Fruit fly (Drosophila melanogaster) whole organism, wandering third instar larva: Measurements from ENCODE around the gene Alg10.

Experiments used
- Abd-B ChIP-seq: fragments of >200 bp; optimal IDR thresholded peaks from 2 replicates; lab custom pipeline; 2017; ENCODE audit warnings: missing biosample characterization, missing genetic modification characterization
- CG32264 ChIP-seq: fragments of 200-800 bp; sonication (Bioruptor generic); optimal IDR thresholded peaks from 2 replicates; lab custom pipeline; 2016; ENCODE audit warnings: missing biosample characterization, missing genetic modification characterization
- Dfd ChIP-seq: fragments of >200 bp; optimal IDR thresholded peaks from 2 replicates; lab custom pipeline; 2017; ENCODE audit warnings: missing biosample characterization, missing genetic modification characterization
- Dif ChIP-seq: fragments of 200-275, 200-300 bp; sonication (Bioruptor generic); optimal IDR thresholded peaks from 2 replicates; lab custom pipeline; 2018; ENCODE audit warnings: missing biosample characterization, missing genetic modification characterization; ENCODE audit not compliant: partially characterized antibody
- Hnf4 ChIP-seq: fragments of 200-800 bp; sonication (Bioruptor generic); optimal IDR thresholded peaks from 2 replicates; lab custom pipeline; 2016; ENCODE audit warnings: missing biosample characterization, mild to moderate bottlenecking, missing genetic modification characterization
- Hr78 ChIP-seq: fragments of >200 bp; optimal IDR thresholded peaks from 2 replicates; lab custom pipeline; 2017; ENCODE audit warnings: missing biosample characterization, missing genetic modification characterization
- Jra ChIP-seq: sonication (Bioruptor generic); optimal IDR thresholded peaks from 2 replicates; lab custom pipeline; 2016; ENCODE audit warnings: missing biosample characterization, missing genetic modification characterization
- Myc ChIP-seq: fragments of >200 bp; optimal IDR thresholded peaks from 2 replicates; lab custom pipeline; 2017
- OdsH ChIP-seq: fragments of 200-800 bp; sonication (Bioruptor generic); optimal IDR thresholded peaks from 2 replicates; lab custom pipeline; 2016; ENCODE audit warnings: missing biosample characterization, mild to moderate bottlenecking, missing genetic modification characterization
- Rel ChIP-seq, 2 experiments: fragments of 200-800 bp; sonication (Bioruptor generic) in 1 of 2; optimal IDR thresholded peaks; 2 replicates in 1 of 2; 3 replicates in 1 of 2; lab custom pipeline; 2016 to 2019; ENCODE audit warnings: mild to moderate bottlenecking in 2 of 2, missing biosample characterization in 2 of 2, missing genetic modification characterization in 2 of 2, moderate library complexity in 1 of 2
- Sp1 ChIP-seq: fragments of 200-800 bp; sonication (Bioruptor generic); optimal IDR thresholded peaks from 3 replicates; lab custom pipeline; 2019; ENCODE audit warnings: missing biosample characterization, mild to moderate bottlenecking, missing genetic modification characterization, moderate library complexity
- Vsx2 ChIP-seq: fragments of 200-300, 225-300 bp; sonication (Bioruptor generic); optimal IDR thresholded peaks from 2 replicates; lab custom pipeline; 2018; ENCODE audit warnings: missing biosample characterization, missing genetic modification characterization; ENCODE audit not compliant: partially characterized antibody
- br ChIP-seq: fragments of 200-800 bp; sonication (Bioruptor generic); optimal IDR thresholded peaks from 2 replicates; lab custom pipeline; 2016; ENCODE audit warnings: missing biosample characterization, missing genetic modification characterization
- brk ChIP-seq: fragments of 200-800 bp; sonication (Bioruptor generic); optimal IDR thresholded peaks from 2 replicates; lab custom pipeline; 2016; ENCODE audit warnings: missing biosample characterization, mild to moderate bottlenecking, missing genetic modification characterization
- dl ChIP-seq, 2 experiments: fragments of 175-275, 200-275 bp in 1 of 2; fragments of 200-275 bp in 1 of 2; sonication (Bioruptor generic); optimal IDR thresholded peaks; lab custom pipeline; 2018; ENCODE audit warnings: mild to moderate bottlenecking in 2 of 2, missing biosample characterization in 2 of 2, missing genetic modification characterization in 2 of 2, moderate library complexity in 2 of 2; ENCODE audit not compliant: partially characterized antibody in 2 of 2, insufficient read depth in 1 of 2
- dmrt93B ChIP-seq: fragments of 200-800 bp; sonication (Bioruptor generic); optimal IDR thresholded peaks from 2 replicates; lab custom pipeline; 2018; ENCODE audit warnings: missing biosample characterization, mild to moderate bottlenecking, missing genetic modification characterization
- dsf ChIP-seq: sonication (Bioruptor generic); optimal IDR thresholded peaks from 2 replicates; lab custom pipeline; 2016; ENCODE audit warnings: missing biosample characterization, missing genetic modification characterization, borderline replicate concordance
- ey ChIP-seq: fragments of 200-800 bp; sonication (Bioruptor generic); optimal IDR thresholded peaks from 2 replicates; lab custom pipeline; 2016; ENCODE audit warnings: missing biosample characterization, missing genetic modification characterization
- foxo ChIP-seq, 2 experiments: fragments of 200-800 bp; sonication (Bioruptor generic); optimal IDR thresholded peaks; 2 replicates in 1 of 2; 3 replicates in 1 of 2; lab custom pipeline; 2016 to 2017; ENCODE audit warnings: missing biosample characterization in 2 of 2, missing genetic modification characterization in 2 of 2
- fru ChIP-seq: fragments of 200-800 bp; sonication (Bioruptor generic); optimal IDR thresholded peaks from 3 replicates; lab custom pipeline; 2016; ENCODE audit warnings: missing biosample characterization, mild to moderate bottlenecking, missing genetic modification characterization
- lola ChIP-seq: fragments of >200 bp; optimal IDR thresholded peaks from 2 replicates; lab custom pipeline; 2017; ENCODE audit warnings: missing biosample characterization, missing genetic modification characterization
- pan ChIP-seq: fragments of >200 bp; optimal IDR thresholded peaks from 2 replicates; lab custom pipeline; 2017
- psq ChIP-seq: fragments of 200-800 bp; sonication (Bioruptor generic); optimal IDR thresholded peaks from 3 replicates; lab custom pipeline; 2017; ENCODE audit warnings: missing biosample characterization, mild to moderate bottlenecking, missing genetic modification characterization, moderate library complexity
- rgr ChIP-seq: fragments of 200-800 bp; sonication (Bioruptor generic); optimal IDR thresholded peaks from 3 replicates; lab custom pipeline; 2016; ENCODE audit warnings: missing biosample characterization, mild to moderate bottlenecking, missing genetic modification characterization
- sage ChIP-seq: fragments of 200-800 bp; sonication (Bioruptor generic); optimal IDR thresholded peaks from 2 replicates; lab custom pipeline; 2016; ENCODE audit warnings: missing biosample characterization, mild to moderate bottlenecking, missing genetic modification characterization
- usp ChIP-seq: fragments of >200 bp; optimal IDR thresholded peaks from 2 replicates; lab custom pipeline; 2017; ENCODE audit warnings: missing biosample characterization, missing genetic modification characterization
- woc ChIP-seq: sonication (Bioruptor generic); optimal IDR thresholded peaks from 2 replicates; lab custom pipeline; 2016; ENCODE audit warnings: missing biosample characterization, mild to moderate bottlenecking, missing genetic modification characterization

Gene Alg10

dm6 chr3L:11182994-11183393, 18.2 kb downstream of the Alg10 start:
- TF ChIP-seq rgr (GFP tag; lab: Kevin White, UChicago) (no peak), dl (GFP tag; optimal IDR thresholded peaks at IDR 0.05; lab: Kevin White, UChicago; ENCODE audit: insufficient read depth in 1 of 2, partially characterized antibody in 2 of 2) (no peak), Myc (no peak), brk (no peak), foxo (GFP tag; optimal IDR thresholded peaks at IDR 0.05; lab: Kevin White, UChicago) (no peak), Dif (GFP tag; lab: Kevin White, UChicago) (no peak), dmrt93B (GFP tag; lab: Kevin White, UChicago) (no peak), Vsx2 (no peak), Hnf4 (GFP tag; lab: Kevin White, UChicago) (no peak), Rel (GFP tag; optimal IDR thresholded peaks at IDR 0.05; lab: Kevin White, UChicago) (no peak), Rel (tag; optimal IDR thresholded peaks at IDR 0.05; lab: Kevin White, UChicago) (no peak), usp (no peak), dsf (no peak), pan (no peak), psq (GFP tag; lab: Kevin White, UChicago) (no peak), woc (GFP tag; lab: Kevin White, UChicago) (no peak), Hr78 (GFP tag; lab: Kevin White, UChicago) (no peak), Jra (GFP tag; lab: Kevin White, UChicago) (no peak), Abd-B (GFP tag; lab: Kevin White, UChicago) (no peak)

- TF ChIP-seq woc (GFP tag; lab: Kevin White, UChicago) (no peak), CG32264 (GFP tag; lab: Kevin White, UChicago) (no peak), br (GFP tag; lab: Kevin White, UChicago) (no peak), ey (GFP tag; lab: Kevin White, UChicago) (no peak), Dfd (GFP tag; lab: Kevin White, UChicago) (peak; percentile 81), pan (no peak), foxo (GFP tag; optimal IDR thresholded peaks at IDR 0.05; lab: Kevin White, UChicago) (no peak)
These were observed 19.2 kb downstream of the Alg10 start for dm6 chr3L:11183965-11184364.

dm6 chr3L:11186768-11187167, 22.0 kb downstream of the Alg10 start:
- TF ChIP-seq foxo (GFP tag; optimal IDR thresholded peaks at IDR 0.05; lab: Kevin White, UChicago) (peak in 1 of 2 experiments; percentile 5), ey (GFP tag; lab: Kevin White, UChicago) (no peak), fru (GFP tag; lab: Kevin White, UChicago) (peak; percentile 5)

dm6 chr3L:11190022-11190421, 25.3 kb downstream of the Alg10 start:
- no peak for TF ChIP-seq sage (GFP tag; lab: Kevin White, UChicago)
- TF ChIP-seq usp = no peak
- no peak for TF ChIP-seq Sp1 (GFP tag; lab: Kevin White, UChicago)
- no peak for TF ChIP-seq OdsH (GFP tag; lab: Kevin White, UChicago)
- no peak for TF ChIP-seq psq (GFP tag; lab: Kevin White, UChicago)
- no peak for TF ChIP-seq fru (GFP tag; lab: Kevin White, UChicago)

dm6 chr3L:11195275-11195674, 30.5 kb downstream of the Alg10 start:
- TF ChIP-seq fru (GFP tag; lab: Kevin White, UChicago) (no peak), psq (GFP tag; lab: Kevin White, UChicago) (no peak), Dfd (GFP tag; lab: Kevin White, UChicago) (peak; percentile 28), lola (GFP tag; lab: Kevin White, UChicago) (no peak)
- TF ChIP-seq, all 38 proteins: peak for 1

dm6 chr3L:11196860-11197259, 32.1 kb downstream of the Alg10 start:
- peak; percentile 10 for TF ChIP-seq Dfd (GFP tag; lab: Kevin White, UChicago)
- TF ChIP-seq Sp1 (GFP tag; lab: Kevin White, UChicago) = no peak
- TF ChIP-seq, all 38 proteins: peak for 1
